Worm (Caenorhabditis elegans): ENCODE measurements around the gene srlf-34.

DNA sequence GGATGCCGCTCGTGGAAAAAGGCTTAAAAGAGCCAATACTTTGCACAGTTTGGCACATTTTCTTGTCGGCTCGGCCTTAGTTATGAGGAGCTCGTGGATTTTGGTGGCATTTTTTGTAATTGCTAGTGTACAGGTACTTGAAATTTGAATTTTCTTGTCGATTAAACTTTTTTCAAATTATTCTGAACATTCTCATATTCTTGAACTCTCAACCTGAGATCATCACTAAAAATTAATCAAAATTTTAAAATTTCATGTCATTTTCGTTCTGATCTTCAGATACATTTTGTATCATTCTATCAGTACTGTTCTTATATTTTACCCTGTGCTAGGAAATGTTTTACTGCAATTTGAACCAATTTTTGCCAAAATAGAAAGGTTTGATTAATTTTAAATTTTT is 9.3 kb downstream of the srlf-34 start, which contains the start of gene idpp-4:
- TF ChIP-seq ref-1 (GFP tag; conservative IDR thresholded peaks at IDR 0.05) (no peak), T22C8.4 (GFP tag; IDR thresholded peaks at IDR 0.05) (no peak), klf-2 (GFP tag; conservative IDR thresholded peaks at IDR 0.05) (no peak), ztf-29 (GFP tag; IDR thresholded peaks at IDR 0.05) (no peak), med-1 (GFP tag; optimal IDR thresholded peaks at IDR 0.05; ENCODE audit: insufficient read depth) (no peak), ztf-23 (GFP tag; IDR thresholded peaks at IDR 0.05) (no peak)

Data from whole organism, midembryonic.